Worm (Caenorhabditis elegans) whole organism, young adult: ENCODE data around the gene R07E3.7.

Experiments
- B0035.1 ChIP-seq: sonication (generic microtip); optimal IDR thresholded peaks from 2 replicates; lab custom pipeline; 2016; ENCODE audit warnings: missing genetic modification characterization, mild to moderate bottlenecking, missing compliant biosample characterization, missing genotype, missing genetic modification reagents
- B0261.1 ChIP-seq: sonication (generic microtip); optimal IDR thresholded peaks from 2 replicates; lab custom pipeline; 2016; ENCODE audit warnings: mild to moderate bottlenecking, missing genetic modification characterization, moderate library complexity, missing compliant biosample characterization
- B0336.3 ChIP-seq: fragments of 200-800 bp; sonication (Bioruptor generic); IDR thresholded peaks from 2 replicates; pipeline ENCODE4 v1.3.6; 2022; ENCODE audit warnings: missing genetic modification characterization, missing compliant biosample characterization
- C06A6.2 ChIP-seq: fragments of 200-800 bp; sonication (Bioruptor generic); conservative IDR thresholded peaks from 2 replicates; pipeline ENCODE4 v1.3.6; 2022; ENCODE audit warnings: missing genetic modification characterization, missing compliant biosample characterization
- F10E7.11 ChIP-seq: sonication (generic microtip); optimal IDR thresholded peaks from 2 replicates; lab custom pipeline; 2017; ENCODE audit warnings: mild to moderate bottlenecking, missing genetic modification characterization, moderate library complexity, missing compliant biosample characterization
- F23B12.7 ChIP-seq: sonication (generic microtip); optimal IDR thresholded peaks from 2 replicates; lab custom pipeline; 2017; ENCODE audit warnings: missing genetic modification characterization, mild to moderate bottlenecking, missing compliant biosample characterization, antibody characterized with exemption, moderate library complexity; ENCODE audit not compliant: insufficient read depth
- K12H6.12 ChIP-seq: fragments of 200-800 bp; sonication (Bioruptor generic); optimal IDR thresholded peaks from 2 replicates; lab custom pipeline; 2018; ENCODE audit warnings: mild to moderate bottlenecking, missing genetic modification characterization, missing compliant biosample characterization
- T07F8.4 ChIP-seq: sonication (generic microtip); optimal IDR thresholded peaks from 2 replicates; lab custom pipeline; 2016; ENCODE audit warnings: mild to moderate bottlenecking, missing genetic modification characterization, moderate library complexity, missing compliant biosample characterization
- Y79H2A.3 ChIP-seq: fragments of 200-800 bp; sonication (Bioruptor generic); conservative IDR thresholded peaks from 2 replicates; pipeline ENCODE4 v1.3.6; 2022; ENCODE audit warnings: missing genetic modification reagents, missing genetic modification characterization, missing compliant biosample characterization
- akir-1 ChIP-seq: fragments of 200-800 bp; sonication (Bioruptor generic); optimal IDR thresholded peaks from 2 replicates; lab custom pipeline; 2018; ENCODE audit warnings: mild to moderate bottlenecking, missing genetic modification characterization, moderate library complexity, missing compliant biosample characterization
- athp-1 ChIP-seq: sonication (generic microtip); optimal IDR thresholded peaks from 2 replicates; lab custom pipeline; 2017; ENCODE audit warnings: mild to moderate bottlenecking, missing genetic modification characterization, missing compliant biosample characterization
- bed-2 ChIP-seq: fragments of 200-800 bp; sonication (Bioruptor generic); IDR thresholded peaks from 2 replicates; pipeline ENCODE4 v1.3.6; 2022; ENCODE audit warnings: missing genetic modification reagents, missing genetic modification characterization, missing compliant biosample characterization
- cebp-1 ChIP-seq, 2 experiments: fragments of 200-800 bp in 1 of 2; sonication (Bioruptor generic) in 1 of 2; sonication (generic microtip) in 1 of 2; IDR thresholded peaks in 1 of 2; optimal IDR thresholded peaks in 1 of 2; 2 replicates each; pipeline versions ENCODE4 v1.3.6 to Lab custom; 2017 to 2022; ENCODE audit warnings: missing compliant biosample characterization in 2 of 2, missing genetic modification characterization in 2 of 2, mild to moderate bottlenecking in 1 of 2, missing genetic modification reagents in 1 of 2, moderate library complexity in 1 of 2
- ceh-100 ChIP-seq: fragments of 200-800 bp; sonication (Bioruptor generic); IDR thresholded peaks from 2 replicates; pipeline ENCODE4 v1.3.6; 2022; ENCODE audit warnings: missing genetic modification reagents, missing genetic modification characterization, missing compliant biosample characterization
- ceh-40 ChIP-seq: fragments of 200-800 bp; sonication (Bioruptor generic); IDR thresholded peaks from 2 replicates; pipeline ENCODE4 v1.3.6; 2022; ENCODE audit warnings: missing genetic modification characterization, missing compliant biosample characterization
- ceh-79 ChIP-seq: sonication (generic microtip); optimal IDR thresholded peaks from 2 replicates; lab custom pipeline; 2017; ENCODE audit warnings: mild to moderate bottlenecking, missing genetic modification characterization, missing compliant biosample characterization
- die-1 ChIP-seq: sonication (generic microtip); optimal IDR thresholded peaks from 2 replicates; lab custom pipeline; 2016; ENCODE audit warnings: missing genotype, mild to moderate bottlenecking, missing genetic modification characterization, missing compliant biosample characterization
- dox-1 ChIP-seq: fragments of 200-800 bp; sonication (Bioruptor generic); IDR thresholded peaks from 2 replicates; pipeline ENCODE4 v1.3.6; 2022; ENCODE audit warnings: missing genetic modification reagents, missing genetic modification characterization, missing compliant biosample characterization
- egl-18 ChIP-seq: fragments of 200-800 bp; sonication (Bioruptor generic); IDR thresholded peaks from 2 replicates; pipeline ENCODE4 v1.3.6; 2022; ENCODE audit warnings: missing genetic modification reagents, missing genetic modification characterization, missing compliant biosample characterization
- gei-17 ChIP-seq: fragments of 200-800 bp; sonication (Bioruptor generic); optimal IDR thresholded peaks from 2 replicates; lab custom pipeline; 2018; ENCODE audit warnings: mild to moderate bottlenecking, missing genetic modification characterization, missing compliant biosample characterization
- hsf-1 ChIP-seq: fragments of 200-800 bp; sonication (Bioruptor generic); IDR thresholded peaks from 2 replicates; pipeline ENCODE4 v1.3.6; 2022; ENCODE audit warnings: missing genetic modification reagents, missing genetic modification characterization, missing compliant biosample characterization
- let-526 ChIP-seq: fragments of 200-800 bp; sonication (Bioruptor generic); IDR thresholded peaks from 2 replicates; pipeline ENCODE4 v1.3.6; 2022; ENCODE audit warnings: missing genetic modification reagents, missing genetic modification characterization, missing compliant biosample characterization
- lin-35 ChIP-seq, 3 experiments: fragments of 150-350 bp in 2 of 3; sonication (generic microtip) in 1 of 3; optimal IDR thresholded peaks; 2 replicates each; lab custom pipeline; 2014 to 2018; ENCODE audit warnings: missing biosample characterization in 3 of 3, missing genetic modification characterization in 3 of 3, missing genetic modification reagents in 3 of 3
- madf-10 ChIP-seq: sonication (generic microtip); optimal IDR thresholded peaks from 2 replicates; lab custom pipeline; 2016; ENCODE audit warnings: mild to moderate bottlenecking, missing genetic modification characterization, missing compliant biosample characterization
- madf-6 ChIP-seq: fragments of 200-800 bp; sonication (Bioruptor generic); IDR thresholded peaks from 2 replicates; pipeline ENCODE4 v1.3.6; 2022; ENCODE audit warnings: missing genetic modification reagents, missing genetic modification characterization, missing compliant biosample characterization
- madf-8 ChIP-seq: fragments of 200-800 bp; sonication (Bioruptor generic); conservative IDR thresholded peaks from 2 replicates; pipeline ENCODE4 v1.3.6; 2022; ENCODE audit warnings: missing genetic modification reagents, missing genetic modification characterization, missing compliant biosample characterization
- mcd-1 ChIP-seq: fragments of 200-800 bp; sonication (Bioruptor generic); IDR thresholded peaks from 2 replicates; pipeline ENCODE4 v1.3.6; 2022; ENCODE audit warnings: missing genetic modification reagents, missing genetic modification characterization, missing compliant biosample characterization
- nfya-2 ChIP-seq: fragments of 200-800 bp; sonication (Bioruptor generic); IDR thresholded peaks from 2 replicates; pipeline ENCODE4 v1.3.6; 2022; ENCODE audit warnings: missing genetic modification reagents, missing genetic modification characterization, missing compliant biosample characterization
- nfyb-1 ChIP-seq: fragments of 200-800 bp; sonication (Bioruptor generic); IDR thresholded peaks from 2 replicates; pipeline ENCODE4 v1.3.6; 2022; ENCODE audit warnings: missing genetic modification reagents, missing genetic modification characterization, missing compliant biosample characterization
- nhr-80 ChIP-seq: sonication (generic microtip); optimal IDR thresholded peaks from 2 replicates; lab custom pipeline; 2016; ENCODE audit warnings: missing genetic modification characterization, missing compliant biosample characterization
- rcor-1 ChIP-seq: fragments of 200-800 bp; sonication (Bioruptor generic); IDR thresholded peaks from 2 replicates; pipeline ENCODE4 v1.3.6; 2022; ENCODE audit warnings: missing genetic modification reagents, missing genetic modification characterization, missing compliant biosample characterization
- repo-1 ChIP-seq: sonication (generic microtip); optimal IDR thresholded peaks from 2 replicates; lab custom pipeline; 2017; ENCODE audit warnings: mild to moderate bottlenecking, missing genetic modification characterization, missing compliant biosample characterization
- rpc-1 ChIP-seq, 2 experiments: fragments of 150-350 bp in 1 of 2; sonication (generic microtip) in 1 of 2; optimal IDR thresholded peaks; 2 replicates each; lab custom pipeline; 2014 to 2018; ENCODE audit warnings: missing biosample characterization in 1 of 2, missing genetic modification characterization in 1 of 2, missing genetic modification reagents in 1 of 2, missing genotype in 1 of 2
- sdz-38 ChIP-seq: sonication (generic microtip); optimal IDR thresholded peaks from 2 replicates; lab custom pipeline; 2016; ENCODE audit warnings: missing genotype, missing genetic modification characterization, missing compliant biosample characterization
- snpc-3.4 ChIP-seq: sonication (generic microtip); optimal IDR thresholded peaks from 2 replicates; lab custom pipeline; 2017; ENCODE audit warnings: missing genetic modification characterization, mild to moderate bottlenecking, missing compliant biosample characterization, antibody characterized with exemption, moderate library complexity, missing genotype, missing genetic modification reagents
- tbp1 ChIP-seq: fragments of 200-800 bp; sonication (Bioruptor generic); optimal IDR thresholded peaks from 2 replicates; lab custom pipeline; 2018; ENCODE audit warnings: mild to moderate bottlenecking, missing genetic modification characterization, missing compliant biosample characterization
- unc-62 ChIP-seq: fragments of 150-350 bp; optimal IDR thresholded peaks from 2 replicates; lab custom pipeline; 2014; ENCODE audit warnings: missing biosample characterization, missing genetic modification reagents, missing genetic modification characterization
- ztf-25 ChIP-seq: fragments of 200-800 bp; sonication (Bioruptor generic); IDR thresholded peaks from 2 replicates; pipeline ENCODE4 v1.3.6; 2022; ENCODE audit warnings: missing genetic modification reagents, missing genetic modification characterization, missing compliant biosample characterization

The R07E3.7 gene

DNA sequence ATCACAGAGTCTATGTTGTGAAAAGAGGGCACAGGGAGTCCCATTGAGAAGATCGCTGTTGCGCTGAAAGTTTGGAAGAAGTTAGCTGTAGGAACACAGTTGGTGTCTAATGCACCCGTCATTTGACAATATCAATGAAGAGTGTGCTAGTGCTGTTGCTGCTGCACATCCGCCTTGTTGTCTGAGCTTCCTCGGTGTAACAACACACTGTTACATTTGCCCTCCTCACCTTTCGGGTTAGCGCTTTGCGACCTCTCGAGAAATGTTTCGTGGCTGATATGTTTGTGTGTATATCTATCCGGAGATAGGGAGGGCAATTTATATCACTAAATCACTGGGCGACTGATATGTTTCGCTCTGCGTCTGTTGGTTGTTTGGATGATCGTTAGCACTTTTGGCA lies 38.7 kb upstream of the R07E3.7 start:
- TF ChIP-seq Y79H2A.3 (GFP tag; lab: Robert Waterston, UW): no peak
- no peak for TF ChIP-seq nfya-2 (GFP tag; lab: Robert Waterston, UW)
- TF ChIP-seq C06A6.2 (GFP tag; lab: Robert Waterston, UW): no peak
- 0 out of 2 replicates have a peak, but pooled peaks have one; percentile 13 for TF ChIP-seq hsf-1 (GFP tag; lab: Robert Waterston, UW)
- TF ChIP-seq ztf-25: no peak
- TF ChIP-seq nhr-80 (tag; lab: Kevin White, UChicago): peak; percentile 63
- no peak for TF ChIP-seq ceh-40 (GFP tag; lab: Robert Waterston, UW)
- TF ChIP-seq madf-8: no peak
- TF ChIP-seq cebp-1 (GFP tag; IDR thresholded peaks at IDR 0.05; lab: Robert Waterston, UW): no peak
- TF ChIP-seq cebp-1 (tag; optimal IDR thresholded peaks at IDR 0.05; lab: Kevin White, UChicago): peak; percentile 29
- no peak for TF ChIP-seq snpc-3.4
- TF ChIP-seq dox-1 (GFP tag; lab: Robert Waterston, UW): peak; percentile 62; the same call in 1 of the 2 replicates
- no peak for TF ChIP-seq athp-1 (tag; lab: Kevin White, UChicago)
- no peak for TF ChIP-seq repo-1
- no peak for TF ChIP-seq madf-6 (GFP tag; lab: Robert Waterston, UW)
- no peak for TF ChIP-seq F10E7.11
- TF ChIP-seq F23B12.7 (tag; lab: Kevin White, UChicago): no peak
- no peak for TF ChIP-seq madf-10 (tag; lab: Kevin White, UChicago)
- TF ChIP-seq rpc-1 (optimal IDR thresholded peaks at IDR 0.05; lab: Kevin White, UChicago): no peak
- TF ChIP-seq rpc-1 (tag; optimal IDR thresholded peaks at IDR 0.05; lab: Kevin White, UChicago): no peak
- no peak for TF ChIP-seq tbp1

DNA sequence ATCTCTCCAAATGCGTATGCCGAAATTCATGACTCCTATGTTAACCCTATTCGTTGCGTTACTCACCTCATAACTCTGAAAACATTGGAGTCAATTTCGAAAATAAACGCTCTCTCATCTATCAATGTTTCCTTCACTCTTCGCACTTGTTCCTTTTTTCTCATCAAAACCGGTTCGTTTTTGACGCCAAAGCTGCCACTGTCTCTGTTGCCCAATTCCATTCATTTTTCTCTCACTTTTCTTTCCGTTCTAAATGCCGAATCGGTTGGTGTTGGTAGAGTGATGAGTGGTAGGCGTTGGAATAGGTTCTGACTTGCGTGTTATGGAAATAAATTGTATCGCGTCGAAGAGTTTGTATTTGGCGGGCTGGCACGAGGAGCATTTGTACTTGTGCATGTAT lies 37.8 kb upstream of the R07E3.7 start:
- TF ChIP-seq B0336.3 (GFP tag; lab: Robert Waterston, UW) (no peak), ceh-100 (GFP tag; lab: Robert Waterston, UW) (no peak), ceh-79 (tag; lab: Kevin White, UChicago) (no peak), unc-62 (GFP tag; lab: Kevin White, UChicago) (no peak), snpc-3.4 (no peak), madf-6 (GFP tag; lab: Robert Waterston, UW) (no peak), lin-35 (GFP tag; optimal IDR thresholded peaks at IDR 0.05; lab: Kevin White, UChicago) (no peak), mcd-1 (GFP tag; lab: Robert Waterston, UW) (no peak), B0261.1 (tag; lab: Kevin White, UChicago) (no peak), rpc-1 (optimal IDR thresholded peaks at IDR 0.05; lab: Kevin White, UChicago) (no peak), rpc-1 (tag; optimal IDR thresholded peaks at IDR 0.05; lab: Kevin White, UChicago) (no peak), gei-17 (GFP tag; lab: Kevin White, UChicago) (no peak), die-1 (tag; lab: Kevin White, UChicago) (no peak), Y79H2A.3 (GFP tag; lab: Robert Waterston, UW) (no peak), B0035.1 (no peak), rcor-1 (no peak), akir-1 (GFP tag; lab: Kevin White, UChicago) (no peak), nfyb-1 (GFP tag; lab: Robert Waterston, UW) (no peak), K12H6.12 (tag; lab: Kevin White, UChicago) (no peak), bed-2 (GFP tag; lab: Robert Waterston, UW) (no peak), egl-18 (GFP tag; lab: Robert Waterston, UW) (no peak)

DNA sequence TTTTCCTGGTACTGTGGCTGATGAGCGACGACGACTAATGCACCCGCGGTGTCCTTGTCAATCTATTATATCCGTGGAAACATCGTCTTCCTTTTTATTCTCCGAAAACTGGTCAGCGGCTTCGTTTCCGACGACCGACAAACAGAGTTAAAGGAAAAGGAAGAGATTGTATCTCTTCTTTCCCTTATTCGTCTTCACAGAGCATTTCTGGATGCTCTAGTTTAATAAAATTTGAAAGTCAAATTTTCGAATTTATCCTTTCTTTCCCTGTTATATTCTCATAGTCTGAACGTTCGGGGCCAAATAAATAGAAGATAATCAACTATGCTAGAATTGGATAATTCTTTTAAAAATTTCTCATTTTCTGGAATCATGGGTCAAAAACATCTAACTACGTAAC lies 37.2 kb upstream of the R07E3.7 start:
- TF ChIP-seq sdz-38 (tag; lab: Kevin White, UChicago) (no peak), T07F8.4 (no peak), dox-1 (GFP tag; lab: Robert Waterston, UW) (no peak), nfya-2 (GFP tag; lab: Robert Waterston, UW) (no peak), let-526 (GFP tag; lab: Robert Waterston, UW) (no peak)
